Worm (Caenorhabditis elegans) whole organism, L1 larva: ENCODE data around the gene tag-164.
A peak's percentile ranks its signal among the peaks of the same experiment; 100 is the strongest.

Experiments
- C04F5.9 ChIP-seq: sonication (generic microtip); optimal IDR thresholded peaks from 2 replicates; lab custom pipeline; 2016; ENCODE audit warnings: missing genetic modification characterization, missing compliant biosample characterization
- C16A3.4 ChIP-seq: fragments of 150-350 bp; optimal IDR thresholded peaks from 2 replicates; lab custom pipeline; 2014; ENCODE audit warnings: missing biosample characterization, missing genetic modification characterization
- C34B4.2 ChIP-seq: sonication (generic microtip); optimal IDR thresholded peaks from 2 replicates; lab custom pipeline; 2017; ENCODE audit warnings: mild to moderate bottlenecking, missing genetic modification characterization, missing compliant biosample characterization
- alr-1 ChIP-seq: fragments of 200-800 bp; sonication (Bioruptor generic); optimal IDR thresholded peaks from 2 replicates; lab custom pipeline; 2018; ENCODE audit warnings: borderline replicate concordance, mild to moderate bottlenecking, missing genetic modification characterization, missing compliant biosample characterization
- ceh-63 ChIP-seq: fragments of 200-800 bp; sonication (Bioruptor generic); optimal IDR thresholded peaks from 2 replicates; lab custom pipeline; 2018; ENCODE audit warnings: mild to moderate bottlenecking, missing genetic modification characterization, missing compliant biosample characterization
- ceh-82 ChIP-seq, 3 experiments: fragments of 150-350 bp in 1 of 3; sonication (generic microtip) in 2 of 3; optimal IDR thresholded peaks; 2 replicates each; lab custom pipeline; 2014 to 2017; ENCODE audit warnings: missing biosample characterization in 3 of 3, missing genetic modification characterization in 3 of 3
- ceh-88 ChIP-seq: fragments of 200-800 bp; sonication (Bioruptor generic); IDR thresholded peaks from 2 replicates; pipeline ENCODE4 v1.3.6; 2022; ENCODE audit warnings: missing genetic modification characterization, missing compliant biosample characterization
- ceh-90 ChIP-seq: sonication (generic microtip); optimal IDR thresholded peaks from 2 replicates; lab custom pipeline; 2016; ENCODE audit warnings: missing genetic modification characterization, missing compliant biosample characterization
- dsc-1 ChIP-seq: sonication (generic microtip); optimal IDR thresholded peaks from 2 replicates; lab custom pipeline; 2016; ENCODE audit warnings: mild to moderate bottlenecking, missing genetic modification characterization, missing compliant biosample characterization
- efl-1 ChIP-seq, 4 experiments: fragments of 150-350 bp; optimal IDR thresholded peaks in 3 of 4; peaks in 1 of 4; 1 replicate in 1 of 4; 2 replicates in 3 of 4; lab custom pipeline; 2014; ENCODE audit warnings: missing biosample characterization in 2 of 4, missing genetic modification characterization in 2 of 4, missing genetic modification reagents in 2 of 4
- efl-3 ChIP-seq: fragments of 200-800 bp; sonication (Bioruptor generic); optimal IDR thresholded peaks from 2 replicates; lab custom pipeline; 2018; ENCODE audit warnings: mild to moderate bottlenecking, missing genetic modification characterization, missing compliant biosample characterization
- elt-3 ChIP-seq, 6 experiments: fragments of 150-350 bp in 1 of 6; sonication (generic microtip); optimal IDR thresholded peaks; 2 replicates each; lab custom pipeline; 2017 to 2018; ENCODE audit warnings: missing biosample characterization in 6 of 6, missing genetic modification characterization in 6 of 6, inconsistent platforms in 1 of 6
- fkh-4 ChIP-seq: sonication (generic microtip); optimal IDR thresholded peaks from 2 replicates; lab custom pipeline; 2016; ENCODE audit warnings: missing compliant biosample characterization, missing genetic modification characterization, borderline replicate concordance
- fkh-8 ChIP-seq: sonication (generic microtip); optimal IDR thresholded peaks from 2 replicates; lab custom pipeline; 2016; ENCODE audit warnings: mild to moderate bottlenecking, missing genetic modification characterization, missing compliant biosample characterization
- hlh-4 ChIP-seq: sonication (generic microtip); optimal IDR thresholded peaks from 2 replicates; lab custom pipeline; 2016; ENCODE audit warnings: mild to moderate bottlenecking, missing genetic modification characterization, missing compliant biosample characterization
- irx-1 ChIP-seq: sonication (generic microtip); optimal IDR thresholded peaks from 2 replicates; lab custom pipeline; 2016; ENCODE audit warnings: missing genetic modification characterization, missing compliant biosample characterization
- isw-1 ChIP-seq: fragments of 200-800 bp; sonication (Bioruptor generic); IDR thresholded peaks from 2 replicates; pipeline ENCODE4 v1.3.6; 2022; ENCODE audit warnings: missing genetic modification characterization, missing compliant biosample characterization
- lin-13 ChIP-seq: fragments of 150-350 bp; optimal IDR thresholded peaks from 2 replicates; lab custom pipeline; 2014; ENCODE audit warnings: missing biosample characterization, missing genetic modification reagents, missing genetic modification characterization
- lin-15B ChIP-seq: fragments of 150-350 bp; sonication (generic microtip); optimal IDR thresholded peaks from 3 replicates; lab custom pipeline; 2014; ENCODE audit warnings: missing biosample characterization, missing genetic modification characterization
- lir-3 ChIP-seq: sonication (generic microtip); optimal IDR thresholded peaks from 2 replicates; lab custom pipeline; 2016; ENCODE audit warnings: mild to moderate bottlenecking, missing genetic modification characterization, moderate library complexity, missing compliant biosample characterization; ENCODE audit not compliant: poor library complexity
- lsy-2 ChIP-seq, 2 experiments: fragments of 150-350 bp; optimal IDR thresholded peaks; 2 replicates each; lab custom pipeline; 2014; ENCODE audit warnings: missing biosample characterization in 2 of 2, missing genetic modification characterization in 2 of 2
- mab-9 ChIP-seq: fragments of 200-800 bp; sonication (Bioruptor generic); IDR thresholded peaks from 2 replicates; pipeline ENCODE4 v1.3.6; 2022; ENCODE audit warnings: missing genetic modification reagents, missing genetic modification characterization, missing compliant biosample characterization
- mdl-1 ChIP-seq, 2 experiments: fragments of 150-350 bp; optimal IDR thresholded peaks; 2 replicates each; lab custom pipeline; 2014 to 2017; ENCODE audit warnings: missing biosample characterization in 2 of 2, missing genetic modification characterization in 2 of 2, inconsistent platforms in 1 of 2
- mep-1 ChIP-seq: fragments of 150-350 bp; optimal IDR thresholded peaks from 2 replicates; lab custom pipeline; 2014; ENCODE audit warnings: missing biosample characterization, missing genetic modification characterization
- nhr-19 ChIP-seq: fragments of 200-800 bp; sonication (Bioruptor generic); conservative IDR thresholded peaks from 2 replicates; pipeline ENCODE4 v1.3.6; 2022; ENCODE audit warnings: missing genetic modification characterization, missing compliant biosample characterization
- nhr-20 ChIP-seq: sonication (generic microtip); optimal IDR thresholded peaks from 2 replicates; lab custom pipeline; 2016; ENCODE audit warnings: mild to moderate bottlenecking, missing genetic modification characterization, missing compliant biosample characterization
- nhr-237 ChIP-seq: fragments of 150-350 bp; optimal IDR thresholded peaks from 2 replicates; lab custom pipeline; 2014; ENCODE audit warnings: missing biosample characterization, missing genetic modification characterization
- nhr-28 ChIP-seq: fragments of 150-350 bp; optimal IDR thresholded peaks from 2 replicates; lab custom pipeline; 2014; ENCODE audit warnings: missing biosample characterization, missing genetic modification characterization
- nhr-76 ChIP-seq: sonication (generic microtip); optimal IDR thresholded peaks from 2 replicates; lab custom pipeline; 2017; ENCODE audit warnings: missing biosample characterization, missing genetic modification characterization
- nhr-77 ChIP-seq: fragments of 150-350 bp; optimal IDR thresholded peaks from 2 replicates; lab custom pipeline; 2014; ENCODE audit warnings: missing biosample characterization, missing genetic modification characterization
- nhr-84 ChIP-seq: sonication (generic microtip); optimal IDR thresholded peaks from 2 replicates; lab custom pipeline; 2017; ENCODE audit warnings: missing biosample characterization, missing genetic modification characterization
- nhr-85 ChIP-seq: sonication (generic microtip); peaks from one replicate; lab custom pipeline; 2016; ENCODE audit warnings: missing genetic modification characterization, inconsistent platforms, missing compliant biosample characterization
- nhr-90 ChIP-seq: sonication (generic microtip); optimal IDR thresholded peaks from 2 replicates; lab custom pipeline; 2016; ENCODE audit warnings: mild to moderate bottlenecking, missing genetic modification characterization, missing compliant biosample characterization; ENCODE audit not compliant: poor library complexity
- pag-3 ChIP-seq: sonication (generic microtip); optimal IDR thresholded peaks from 2 replicates; lab custom pipeline; 2017; ENCODE audit warnings: missing genetic modification characterization, mild to moderate bottlenecking, missing compliant biosample characterization, antibody characterized with exemption, borderline replicate concordance; ENCODE audit not compliant: insufficient read depth
- pax-3 ChIP-seq: fragments of 200-800 bp; sonication (Bioruptor generic); optimal IDR thresholded peaks from 2 replicates; lab custom pipeline; 2018; ENCODE audit warnings: mild to moderate bottlenecking, missing genetic modification characterization, moderate library complexity, missing compliant biosample characterization
- pqm-1 ChIP-seq: sonication (generic microtip); optimal IDR thresholded peaks from 3 replicates; lab custom pipeline; 2017; ENCODE audit warnings: missing biosample characterization, missing genetic modification characterization
- rnt-1 ChIP-seq: sonication (generic microtip); optimal IDR thresholded peaks from 2 replicates; lab custom pipeline; 2016; ENCODE audit warnings: mild to moderate bottlenecking, missing genetic modification characterization, moderate library complexity, missing compliant biosample characterization
- skn-1 ChIP-seq: fragments of 150-350 bp; optimal IDR thresholded peaks from 2 replicates; lab custom pipeline; 2014; ENCODE audit warnings: missing biosample characterization, missing genetic modification characterization
- snpc-4 ChIP-seq: fragments of 150-350 bp; optimal IDR thresholded peaks from 2 replicates; lab custom pipeline; 2014; ENCODE audit warnings: missing biosample characterization, missing genetic modification characterization
- sox-4 ChIP-seq: sonication (generic microtip); optimal IDR thresholded peaks from 2 replicates; lab custom pipeline; 2016; ENCODE audit warnings: missing genetic modification characterization, missing compliant biosample characterization
- sup-37 ChIP-seq: fragments of 200-800 bp; sonication (Bioruptor generic); optimal IDR thresholded peaks from 2 replicates; lab custom pipeline; 2018; ENCODE audit warnings: mild to moderate bottlenecking, missing genetic modification characterization, missing compliant biosample characterization
- unc-130 ChIP-seq: fragments of 150-350 bp; optimal IDR thresholded peaks from 2 replicates; lab custom pipeline; 2017; ENCODE audit warnings: missing biosample characterization, missing genetic modification characterization, inconsistent platforms
- unc-30 ChIP-seq: sonication (generic microtip); optimal IDR thresholded peaks from 2 replicates; lab custom pipeline; 2017; ENCODE audit warnings: missing biosample characterization, missing genetic modification characterization
- unc-98 ChIP-seq: fragments of 200-800 bp; sonication (Bioruptor generic); IDR thresholded peaks from 2 replicates; pipeline ENCODE4 v1.3.6; 2022; ENCODE audit warnings: missing genetic modification characterization, missing compliant biosample characterization
- vab-15 ChIP-seq: sonication (generic microtip); optimal IDR thresholded peaks from 2 replicates; lab custom pipeline; 2017; ENCODE audit warnings: missing genotype, mild to moderate bottlenecking, missing genetic modification characterization, missing compliant biosample characterization
- xbp-1 ChIP-seq: sonication (generic microtip); optimal IDR thresholded peaks from 2 replicates; lab custom pipeline; 2016; ENCODE audit warnings: missing genetic modification characterization, missing compliant biosample characterization
- zag-1 ChIP-seq: fragments of 150-350 bp; optimal IDR thresholded peaks from 2 replicates; lab custom pipeline; 2014; ENCODE audit warnings: missing biosample characterization, missing genetic modification characterization
- ztf-11 ChIP-seq, 2 experiments: sonication (generic microtip); optimal IDR thresholded peaks; 2 replicates each; lab custom pipeline; 2016 to 2017; ENCODE audit warnings: missing genetic modification characterization in 2 of 2, missing biosample characterization in 1 of 2, missing compliant biosample characterization in 1 of 2

The tag-164 gene

DNA sequence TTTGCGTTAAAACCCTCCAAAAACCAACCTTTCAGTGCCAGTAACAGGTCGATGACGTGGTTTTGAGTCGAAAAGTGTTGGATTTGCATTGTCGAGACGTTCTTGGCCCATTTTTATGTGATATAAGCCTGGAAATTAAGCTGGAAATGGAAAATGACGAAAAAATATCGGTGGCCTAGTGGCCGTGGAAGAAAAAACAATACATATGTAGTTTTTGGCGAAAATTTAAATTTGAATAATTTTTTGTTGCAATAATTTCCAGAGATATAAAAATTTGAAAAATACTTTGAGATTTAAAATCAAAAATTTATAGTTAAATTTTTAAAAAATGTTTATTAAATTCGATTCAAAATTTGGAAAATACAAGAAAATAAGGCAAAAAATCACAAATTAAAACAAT is 19.9 kb upstream of the tag-164 start, which contains the start of gene ciao-2B (continued):
- no peak for TF ChIP-seq alr-1 (tag; lab: Kevin White, UChicago)
- no peak for TF ChIP-seq pag-3 (tag; lab: Kevin White, UChicago)
- TF ChIP-seq fkh-8: no peak
- TF ChIP-seq nhr-85 (tag; lab: Kevin White, UChicago): peak; percentile 66
- TF ChIP-seq vab-15: no peak
- TF ChIP-seq snpc-4 (tag; lab: Kevin White, UChicago): no peak
- TF ChIP-seq fkh-4 (tag; lab: Kevin White, UChicago): peak; percentile 5
- no peak for TF ChIP-seq rnt-1
- TF ChIP-seq ceh-82 (tag; optimal IDR thresholded peaks at IDR 0.05; lab: Kevin White, UChicago): peak in 1 of 3 experiments; percentile 35
- peak; percentile 55 for TF ChIP-seq irx-1 (tag; lab: Kevin White, UChicago)
- no peak for TF ChIP-seq mdl-1 (tag; optimal IDR thresholded peaks at IDR 0.05; lab: Kevin White, UChicago)
- TF ChIP-seq sox-4 (tag; lab: Kevin White, UChicago): peak; percentile 6
- 0 out of 2 replicates have a peak, but pooled peaks have one; percentile 22 for TF ChIP-seq isw-1 (GFP tag; lab: Robert Waterston, UW)
- no peak for TF ChIP-seq elt-3 (tag; optimal IDR thresholded peaks at IDR 0.05; lab: Kevin White, UChicago)
- no peak for TF ChIP-seq C16A3.4 (tag; lab: Kevin White, UChicago)
- no peak for TF ChIP-seq C04F5.9
- no peak for TF ChIP-seq C34B4.2 (tag; lab: Kevin White, UChicago)
- peak; percentile 83 for TF ChIP-seq ceh-90 (tag; lab: Kevin White, UChicago)
- TF ChIP-seq lin-13 (GFP tag; lab: Kevin White, UChicago): no peak
- no peak for TF ChIP-seq pqm-1
- peak; percentile 52 for TF ChIP-seq dsc-1
- TF ChIP-seq unc-98: peak; percentile 9; the same call in 1 of the 2 replicates
- no peak for TF ChIP-seq efl-3 (GFP tag; lab: Kevin White, UChicago)
- TF ChIP-seq unc-130 (tag; lab: Kevin White, UChicago): no peak
- TF ChIP-seq nhr-76 (tag; lab: Kevin White, UChicago): no peak
- no peak for TF ChIP-seq sup-37 (GFP tag; lab: Kevin White, UChicago)
- no peak for TF ChIP-seq nhr-237 (tag; lab: Kevin White, UChicago)
- TF ChIP-seq hlh-4: no peak
- TF ChIP-seq nhr-28 (tag; lab: Kevin White, UChicago): no peak
- TF ChIP-seq ceh-63: no peak
- TF ChIP-seq nhr-19 (GFP tag; lab: Robert Waterston, UW): no peak
- TF ChIP-seq zag-1: no peak
- TF ChIP-seq ceh-88 (GFP tag; lab: Robert Waterston, UW): no peak
- no peak for TF ChIP-seq lin-15B (tag; lab: Kevin White, UChicago)
- TF ChIP-seq mep-1: peak; percentile 0
- TF ChIP-seq pax-3 (tag; lab: Kevin White, UChicago): no peak
- TF ChIP-seq mab-9: no peak
- TF ChIP-seq lsy-2 (tag; optimal IDR thresholded peaks at IDR 0.05; lab: Kevin White, UChicago): peak; percentile 38 to 71
- peak; percentile 19 for TF ChIP-seq skn-1 (tag; lab: Kevin White, UChicago)
- TF ChIP-seq nhr-84: no peak
- TF ChIP-seq efl-1 (optimal IDR thresholded peaks at IDR 0.05; lab: Kevin White, UChicago): peak; percentile 25 to 88
- TF ChIP-seq efl-1 (GFP tag; optimal IDR thresholded peaks at IDR 0.05 in 1 of 2; lab: Kevin White, UChicago): peak; percentile 91 to 99
- no peak for TF ChIP-seq nhr-20 (tag; lab: Kevin White, UChicago)
- TF ChIP-seq unc-30: no peak
- peak; percentile 62 for TF ChIP-seq nhr-90 (tag; lab: Kevin White, UChicago)
- TF ChIP-seq xbp-1: peak; percentile 19
- TF ChIP-seq lir-3 (tag; lab: Kevin White, UChicago): peak; percentile 76
- TF ChIP-seq ztf-11 (tag; optimal IDR thresholded peaks at IDR 0.05; lab: Kevin White, UChicago): peak in 1 of 2 experiments; percentile 47
- no peak for TF ChIP-seq nhr-77 (tag; lab: Kevin White, UChicago)
